Fruit fly (Drosophila melanogaster): Measurements from ENCODE around the gene GlcAT-S.

Gene GlcAT-S

dm6 chr2L:9569588-9570434, 46.5 kb upstream of the GlcAT-S start (continued):
- peak; percentile 79 for TF ChIP-seq CG18011 (GFP tag; optimal IDR thresholded peaks at IDR 0.05)
- peak; percentile 82 for TF ChIP-seq ssp (GFP tag; IDR thresholded peaks at IDR 0.05)
- peak; percentile 37 for TF ChIP-seq CG12236 (GFP tag; optimal IDR thresholded peaks at IDR 0.05)
- TF ChIP-seq CG8924 (tag; optimal IDR thresholded peaks at IDR 0.05), result peak; percentile 98
- no peak for TF ChIP-seq hth (optimal IDR thresholded peaks at IDR 0.05)
- peak; percentile 83 for TF ChIP-seq CrebB (tag; optimal IDR thresholded peaks at IDR 0.05)
- peak; percentile 83 for TF ChIP-seq Bteb2 (GFP tag; optimal IDR thresholded peaks at IDR 0.05)
- peak; percentile 73 for TF ChIP-seq CG8944 (GFP tag; optimal IDR thresholded peaks at IDR 0.05)
- TF ChIP-seq esg (GFP tag; conservative IDR thresholded peaks at IDR 0.05), result peak; percentile 85
- peak; percentile 96 for TF ChIP-seq Med (GFP tag)
- peak; percentile 96 for TF ChIP-seq dysf (GFP tag; IDR thresholded peaks at IDR 0.05)
- TF ChIP-seq Mrtf (GFP tag; IDR thresholded peaks at IDR 0.05), result peak; percentile 89
- TF ChIP-seq tgo (GFP tag; IDR thresholded peaks at IDR 0.05), result peak; percentile 92
- peak; percentile 39 for TF ChIP-seq p53 (GFP tag; optimal IDR thresholded peaks at IDR 0.05)
- peak; percentile 48; the same call in 1 of the 2 replicates for TF ChIP-seq CkIIα-i1 (GFP tag; IDR thresholded peaks at IDR 0.05)
- TF ChIP-seq CG11695 (GFP tag; IDR thresholded peaks at IDR 0.05), result peak; percentile 96
- TF ChIP-seq gfzf (GFP tag; optimal IDR thresholded peaks at IDR 0.05), result no peak
- TF ChIP-seq aop (GFP tag; IDR thresholded peaks at IDR 0.05), result no peak
- TF ChIP-seq CG9797 (GFP tag; optimal IDR thresholded peaks at IDR 0.05), result no peak
- peak; percentile 73 for TF ChIP-seq H2.0 (GFP tag; IDR thresholded peaks at IDR 0.05)
- TF ChIP-seq CG11398 (GFP tag; optimal IDR thresholded peaks at IDR 0.05), result peak; percentile 38
- peak in 1 of 2 experiments; percentile 87 for TF ChIP-seq Hr78 (GFP tag; optimal IDR thresholded peaks at IDR 0.05)
- peak; percentile 90 for TF ChIP-seq Nf-YC (tag; optimal IDR thresholded peaks at IDR 0.05)
- TF ChIP-seq jing (GFP tag; optimal IDR thresholded peaks at IDR 0.05), result peak; percentile 81
- TF ChIP-seq CG2116 (GFP tag; optimal IDR thresholded peaks at IDR 0.05), result peak; percentile 81
- peak; percentile 89 for TF ChIP-seq CG5180 (GFP tag; optimal IDR thresholded peaks at IDR 0.05)
- TF ChIP-seq CG12769 (tag; optimal IDR thresholded peaks at IDR 0.05), result peak; percentile 57
- TF ChIP-seq crol (GFP tag; IDR thresholded peaks at IDR 0.05), result peak; percentile 54
- no peak for TF ChIP-seq CG7745 (tag; optimal IDR thresholded peaks at IDR 0.05)
- TF ChIP-seq nom (GFP tag; optimal IDR thresholded peaks at IDR 0.05), result peak; percentile 94
- TF ChIP-seq MBD-R2 (GFP tag; IDR thresholded peaks at IDR 0.05), result peak; percentile 67
- peak; percentile 83 for TF ChIP-seq CG16863 (GFP tag; optimal IDR thresholded peaks at IDR 0.05)
- TF ChIP-seq CG8290 (GFP tag; optimal IDR thresholded peaks at IDR 0.05), result peak; percentile 92
- peak; percentile 59 to 76 for TF ChIP-seq CG8290 (tag; optimal IDR thresholded peaks at IDR 0.05)
- peak; percentile 58 for TF ChIP-seq btn (GFP tag; optimal IDR thresholded peaks at IDR 0.05)
- peak; percentile 94 for TF ChIP-seq CG4820 (GFP tag; optimal IDR thresholded peaks at IDR 0.05)
- peak; percentile 72 for TF ChIP-seq toy (GFP tag; IDR thresholded peaks at IDR 0.05)
- TF ChIP-seq gsb-n (tag; optimal IDR thresholded peaks at IDR 0.05), result peak; percentile 89
- peak; percentile 94 for TF ChIP-seq tin (GFP tag; optimal IDR thresholded peaks at IDR 0.05)
- TF ChIP-seq CG13424 (tag; optimal IDR thresholded peaks at IDR 0.05), result peak; percentile 96
- TF ChIP-seq eyg (GFP tag; optimal IDR thresholded peaks at IDR 0.05), result peak; percentile 67
- TF ChIP-seq YL-1 (GFP tag; optimal IDR thresholded peaks at IDR 0.05), result peak; percentile 83
- TF ChIP-seq CG16813 (GFP tag; IDR thresholded peaks at IDR 0.05; ENCODE audit: partially characterized antibody), result peak; percentile 43; the same call in 2 of the 3 replicates
- peak; percentile 48 for TF ChIP-seq Sry-β (GFP tag; optimal IDR thresholded peaks at IDR 0.05)
- TF ChIP-seq Adf1 (GFP tag; IDR thresholded peaks at IDR 0.05), result peak; percentile 45; the same call in 1 of the 2 replicates
- TF ChIP-seq peb (GFP tag; IDR thresholded peaks at IDR 0.05), result peak; percentile 78
- TF ChIP-seq CG10543 (GFP tag; optimal IDR thresholded peaks at IDR 0.05), result peak; percentile 96
- TF ChIP-seq CG11085 (GFP tag; IDR thresholded peaks at IDR 0.05), result peak; percentile 78
- peak; percentile 97 for TF ChIP-seq HHEX (GFP tag; optimal IDR thresholded peaks at IDR 0.05)

All from whole organism, embryonic.